Worm (Caenorhabditis elegans): ENCODE data around the gene ajm-1.

ajm-1 gene

ce11 chrX:9091873-9092272 lies 9.1 kb downstream of the ajm-1 start:
- TF ChIP-seq C04F5.9 (tag; optimal IDR thresholded peaks at IDR 0.05): no peak
- no peak for TF ChIP-seq snpc-4 (tag; optimal IDR thresholded peaks at IDR 0.05)
- TF ChIP-seq lir-3 (tag; optimal IDR thresholded peaks at IDR 0.05; ENCODE audit: poor library complexity): no peak
- no peak for TF ChIP-seq nhr-84 (tag; optimal IDR thresholded peaks at IDR 0.05)
- TF ChIP-seq lin-14 (GFP tag; optimal IDR thresholded peaks at IDR 0.05): no peak
- TF ChIP-seq lin-35 (GFP tag; optimal IDR thresholded peaks at IDR 0.05): no peak
- no peak for TF ChIP-seq ceh-82 (tag; optimal IDR thresholded peaks at IDR 0.05)
- TF ChIP-seq C16A3.4 (tag; optimal IDR thresholded peaks at IDR 0.05): no peak
- TF ChIP-seq nhr-90 (tag; optimal IDR thresholded peaks at IDR 0.05; ENCODE audit: poor library complexity): no peak
- no peak for TF ChIP-seq elt-2 (tag; optimal IDR thresholded peaks at IDR 0.05)
- TF ChIP-seq efl-1 (optimal IDR thresholded peaks at IDR 0.05): no peak
- TF ChIP-seq efl-1 (GFP tag; optimal IDR thresholded peaks at IDR 0.05 in 1 of 2): peak in 1 of 2 experiments; percentile 84
- TF ChIP-seq mep-1 (tag; optimal IDR thresholded peaks at IDR 0.05): no peak
- no peak for TF ChIP-seq xbp-1 (tag; optimal IDR thresholded peaks at IDR 0.05)
- TF ChIP-seq dsc-1 (tag; optimal IDR thresholded peaks at IDR 0.05): no peak
- TF ChIP-seq mdl-1 (tag; optimal IDR thresholded peaks at IDR 0.05): peak in 1 of 2 experiments; percentile 14

ce11 chrX:9096861-9097260 lies 14.1 kb downstream of the ajm-1 start:
- TF ChIP-seq tbx-2 (tag; optimal IDR thresholded peaks at IDR 0.05) (no peak), efl-3 (GFP tag; optimal IDR thresholded peaks at IDR 0.05) (no peak), C34B4.2 (tag; optimal IDR thresholded peaks at IDR 0.05) (no peak), irx-1 (tag; optimal IDR thresholded peaks at IDR 0.05) (no peak), rnt-1 (tag; optimal IDR thresholded peaks at IDR 0.05) (no peak), efl-1 (optimal IDR thresholded peaks at IDR 0.05) (no peak), efl-1 (GFP tag; optimal IDR thresholded peaks at IDR 0.05 in 1 of 2) (no peak), hlh-17 (GFP tag; optimal IDR thresholded peaks at IDR 0.05; ENCODE audit: borderline replicate concordance) (no peak), Y116A8C.19 (tag; optimal IDR thresholded peaks at IDR 0.05; ENCODE audit: borderline replicate concordance) (no peak), pqm-1 (tag; optimal IDR thresholded peaks at IDR 0.05) (no peak), C16A3.4 (tag; optimal IDR thresholded peaks at IDR 0.05) (no peak), lin-14 (GFP tag; optimal IDR thresholded peaks at IDR 0.05) (peak; percentile 8), nhr-84 (tag; optimal IDR thresholded peaks at IDR 0.05) (no peak), aly-2 (tag; optimal IDR thresholded peaks at IDR 0.05) (no peak), ceh-63 (GFP tag; optimal IDR thresholded peaks at IDR 0.05) (no peak), unc-98 (GFP tag; IDR thresholded peaks at IDR 0.05) (no peak), egl-13 (tag; optimal IDR thresholded peaks at IDR 0.05) (no peak), lin-35 (GFP tag; optimal IDR thresholded peaks at IDR 0.05) (peak in 1 of 2 experiments; percentile 16), elt-2 (tag; optimal IDR thresholded peaks at IDR 0.05) (peak; percentile 62), aha-1 (tag; optimal IDR thresholded peaks at IDR 0.05) (no peak)

DNA sequence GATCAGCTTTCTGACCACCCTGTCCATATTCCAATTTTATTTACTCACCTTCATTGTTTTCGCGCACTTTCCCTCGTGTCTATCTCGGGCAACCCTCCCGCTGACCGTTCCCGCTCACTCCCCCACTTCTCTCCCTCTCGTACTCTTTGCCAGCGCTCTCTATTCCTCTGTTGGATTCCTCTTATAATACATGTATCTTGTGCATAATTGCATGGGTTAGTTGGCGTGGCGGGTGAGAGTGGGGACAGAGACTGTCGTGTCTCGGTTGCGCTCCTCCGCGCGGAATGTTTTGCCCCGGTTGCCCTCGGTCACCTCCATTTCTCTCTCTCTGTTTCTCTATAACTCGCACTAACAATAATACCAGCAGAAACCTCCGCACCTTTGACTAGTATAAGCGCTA lies 19.4 kb downstream of the ajm-1 start:
- no peak for TF ChIP-seq efl-1 (optimal IDR thresholded peaks at IDR 0.05)
- peak in 1 of 2 experiments; percentile 41 for TF ChIP-seq efl-1 (GFP tag; optimal IDR thresholded peaks at IDR 0.05 in 1 of 2)
- TF ChIP-seq blmp-1 (tag; optimal IDR thresholded peaks at IDR 0.05): peak; percentile 74
- TF ChIP-seq grh-1 (GFP tag; IDR thresholded peaks at IDR 0.05): no peak
- TF ChIP-seq lin-14 (GFP tag; optimal IDR thresholded peaks at IDR 0.05): peak; percentile 18

ce11 chrX:9103048-9103447 lies 20.3 kb downstream of the ajm-1 start:
- TF ChIP-seq vab-15 (tag; optimal IDR thresholded peaks at IDR 0.05): no peak
- no peak for TF ChIP-seq zag-1 (tag; optimal IDR thresholded peaks at IDR 0.05)
- no peak for TF ChIP-seq ztf-4 (tag; optimal IDR thresholded peaks at IDR 0.05)
- no peak for TF ChIP-seq zip-4 (GFP tag; optimal IDR thresholded peaks at IDR 0.05)
- no peak for TF ChIP-seq hpl-2 (GFP tag; optimal IDR thresholded peaks at IDR 0.05)
- TF ChIP-seq sox-4 (tag; optimal IDR thresholded peaks at IDR 0.05): no peak
- TF ChIP-seq lin-39 (tag; optimal IDR thresholded peaks at IDR 0.05): no peak
- TF ChIP-seq hlh-4 (tag; optimal IDR thresholded peaks at IDR 0.05): no peak
- no peak for TF ChIP-seq unc-86 (tag; optimal IDR thresholded peaks at IDR 0.05)
- no peak for TF ChIP-seq snpc-4 (tag; optimal IDR thresholded peaks at IDR 0.05)

Data from whole organism, L1 larva.